Fruit fly (Drosophila melanogaster): ENCODE data around the gene tbrd-1.

tbrd-1 gene

dm6 chr3R:23931095-23931728, 37.9 kb upstream of the tbrd-1 start, which contains the start of the genes Rpt2 and CG13599:
TSS of gene Rpt2 (minus strand) at chr3R:23931558.
TSS of gene CG13599 (plus strand) at chr3R:23931639.
- TF ChIP-seq CG7101 (tag; optimal IDR thresholded peaks at IDR 0.05) = peak; percentile 40
- peak; percentile 73 to 89 for TF ChIP-seq cnc (optimal IDR thresholded peaks at IDR 0.05)
- no peak for TF ChIP-seq Mnt (GFP tag; optimal IDR thresholded peaks at IDR 0.05)
- no peak for TF ChIP-seq Crg-1 (GFP tag; optimal IDR thresholded peaks at IDR 0.05)
- peak; percentile 40 for TF ChIP-seq CG14711 (tag; optimal IDR thresholded peaks at IDR 0.05)
- peak; percentile 63 for TF ChIP-seq bab1 (GFP tag; optimal IDR thresholded peaks at IDR 0.05)

DNA sequence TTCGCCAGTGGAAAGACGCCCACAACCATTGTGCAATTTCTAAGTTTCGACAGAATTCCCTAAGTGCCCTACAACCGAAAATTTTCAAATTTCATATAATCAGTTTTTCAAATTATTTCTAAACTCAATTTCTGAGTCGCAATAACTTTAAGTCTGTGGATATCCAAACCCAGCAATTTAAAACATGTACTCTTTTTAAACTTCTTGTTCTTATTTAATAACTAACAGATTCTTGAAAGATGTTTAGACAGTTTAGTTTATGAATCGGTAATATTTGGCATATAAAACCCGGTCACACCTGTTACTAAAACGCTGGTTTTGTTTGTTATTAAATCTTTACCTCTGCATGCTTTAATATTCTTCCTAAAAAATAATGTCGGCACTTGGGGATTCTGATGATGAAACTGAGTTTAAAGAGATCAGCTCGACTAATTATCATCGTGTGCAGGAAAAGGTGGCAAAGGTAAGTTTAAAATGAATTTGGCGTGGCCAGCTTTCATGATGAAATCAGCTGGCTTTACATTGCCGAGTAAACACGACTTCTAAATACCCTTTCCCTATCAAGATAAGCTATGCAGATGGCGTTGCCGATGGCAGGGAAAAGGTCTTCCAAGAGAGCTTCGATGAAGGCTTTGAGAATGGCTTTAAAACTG, 35.7 kb upstream of the tbrd-1 start, which contains the start of the genes CG43998, CG43999 and CG31142:
Gene CG43998, minus strand, starts transcription at position 51 of the 653 bp plus-strand sequence.
Gene CG43999, minus strand, starts transcription at position 51 of the 653 bp plus-strand sequence.
Gene CG31142, plus strand, starts transcription at position 294 of the 653 bp plus-strand sequence.
- peak; percentile 38 for TF ChIP-seq Mnt (GFP tag; optimal IDR thresholded peaks at IDR 0.05)
- TF ChIP-seq bab1 (GFP tag; optimal IDR thresholded peaks at IDR 0.05) = peak; percentile 10
- no peak for TF ChIP-seq pad (GFP tag; optimal IDR thresholded peaks at IDR 0.05)

dm6 chr3R:23927429-23927828, 34.1 kb upstream of the tbrd-1 start, which contains the start of gene CG13601:
TSS of gene CG13601 (minus strand) at chr3R:23927634.
- TF ChIP-seq CG12768 (GFP tag; optimal IDR thresholded peaks at IDR 0.05) (peak; percentile 27), bab1 (GFP tag; optimal IDR thresholded peaks at IDR 0.05) (peak; percentile 38), Mnt (GFP tag; optimal IDR thresholded peaks at IDR 0.05) (peak; percentile 56), CG14711 (tag; optimal IDR thresholded peaks at IDR 0.05) (no peak), CG33017 (tag; optimal IDR thresholded peaks at IDR 0.05) (no peak), kay (GFP tag; ENCODE audit: borderline replicate concordance) (no peak), CG1620 (GFP tag; optimal IDR thresholded peaks at IDR 0.05) (peak; percentile 30), CG7045 (GFP tag; optimal IDR thresholded peaks at IDR 0.05) (no peak)

dm6 chr3R:23924200-23924599, 30.8 kb upstream of the tbrd-1 start, which contains the start of gene Ndc1:
TSS of gene Ndc1 (plus strand) at chr3R:23924399.
- TF ChIP-seq kay (GFP tag; ENCODE audit: borderline replicate concordance) (no peak), Mnt (GFP tag; optimal IDR thresholded peaks at IDR 0.05) (no peak), cnc (optimal IDR thresholded peaks at IDR 0.05) (no peak), tj (GFP tag; optimal IDR thresholded peaks at IDR 0.05) (no peak), Clk (GFP tag; optimal IDR thresholded peaks at IDR 0.05) (no peak), CG7045 (GFP tag; optimal IDR thresholded peaks at IDR 0.05) (no peak), cic (GFP tag; optimal IDR thresholded peaks at IDR 0.05) (no peak), CG7101 (tag; optimal IDR thresholded peaks at IDR 0.05) (no peak), CG1620 (GFP tag; optimal IDR thresholded peaks at IDR 0.05) (no peak), CG5204 (GFP tag; optimal IDR thresholded peaks at IDR 0.05) (no peak), Crg-1 (GFP tag; optimal IDR thresholded peaks at IDR 0.05) (no peak), pad (GFP tag; optimal IDR thresholded peaks at IDR 0.05) (no peak), Hr96 (GFP tag; optimal IDR thresholded peaks at IDR 0.05) (no peak), CG33017 (tag; optimal IDR thresholded peaks at IDR 0.05) (no peak), CG12768 (GFP tag; optimal IDR thresholded peaks at IDR 0.05) (no peak), CG14711 (tag; optimal IDR thresholded peaks at IDR 0.05) (no peak)

dm6 chr3R:23922502-23923350, 29.4 kb upstream of the tbrd-1 start, which contains the start of the genes sba and CG31141:
TSS of gene sba (minus strand) at chr3R:23922973.
TSS of gene CG31141 (plus strand) at chr3R:23923300.
- TF ChIP-seq cic (GFP tag; optimal IDR thresholded peaks at IDR 0.05) = peak; percentile 48
- no peak for TF ChIP-seq pad (GFP tag; optimal IDR thresholded peaks at IDR 0.05)
- no peak for TF ChIP-seq Crg-1 (GFP tag; optimal IDR thresholded peaks at IDR 0.05)
- TF ChIP-seq tj (GFP tag; optimal IDR thresholded peaks at IDR 0.05) = no peak
- TF ChIP-seq CG14711 (tag; optimal IDR thresholded peaks at IDR 0.05) = no peak
- TF ChIP-seq CG7101 (tag; optimal IDR thresholded peaks at IDR 0.05) = peak; percentile 40
- no peak for TF ChIP-seq Hr96 (GFP tag; optimal IDR thresholded peaks at IDR 0.05)
- TF ChIP-seq Mnt (GFP tag; optimal IDR thresholded peaks at IDR 0.05) = peak; percentile 70
- no peak for TF ChIP-seq CG12768 (GFP tag; optimal IDR thresholded peaks at IDR 0.05)
- TF ChIP-seq CG1620 (GFP tag; optimal IDR thresholded peaks at IDR 0.05) = no peak
- no peak for TF ChIP-seq toe (GFP tag; optimal IDR thresholded peaks at IDR 0.05)
- TF ChIP-seq CG33017 (tag; optimal IDR thresholded peaks at IDR 0.05) = peak; percentile 38
- peak; percentile 27 for TF ChIP-seq ovo (GFP tag; optimal IDR thresholded peaks at IDR 0.05)
- TF ChIP-seq CG7045 (GFP tag; optimal IDR thresholded peaks at IDR 0.05) = no peak
- TF ChIP-seq CG5204 (GFP tag; optimal IDR thresholded peaks at IDR 0.05) = no peak
- TF ChIP-seq bab1 (GFP tag; optimal IDR thresholded peaks at IDR 0.05) = peak; percentile 34
- no peak for TF ChIP-seq CG11617 (GFP tag; optimal IDR thresholded peaks at IDR 0.05)
- TF ChIP-seq Clk (GFP tag; optimal IDR thresholded peaks at IDR 0.05) = no peak
- TF ChIP-seq kay (GFP tag; ENCODE audit: borderline replicate concordance) = no peak
- TF ChIP-seq cnc (optimal IDR thresholded peaks at IDR 0.05) = no peak

Measured in whole organism, adult.